Worm (Caenorhabditis elegans): Measurements from ENCODE around the gene C12D8.13.

DNA sequence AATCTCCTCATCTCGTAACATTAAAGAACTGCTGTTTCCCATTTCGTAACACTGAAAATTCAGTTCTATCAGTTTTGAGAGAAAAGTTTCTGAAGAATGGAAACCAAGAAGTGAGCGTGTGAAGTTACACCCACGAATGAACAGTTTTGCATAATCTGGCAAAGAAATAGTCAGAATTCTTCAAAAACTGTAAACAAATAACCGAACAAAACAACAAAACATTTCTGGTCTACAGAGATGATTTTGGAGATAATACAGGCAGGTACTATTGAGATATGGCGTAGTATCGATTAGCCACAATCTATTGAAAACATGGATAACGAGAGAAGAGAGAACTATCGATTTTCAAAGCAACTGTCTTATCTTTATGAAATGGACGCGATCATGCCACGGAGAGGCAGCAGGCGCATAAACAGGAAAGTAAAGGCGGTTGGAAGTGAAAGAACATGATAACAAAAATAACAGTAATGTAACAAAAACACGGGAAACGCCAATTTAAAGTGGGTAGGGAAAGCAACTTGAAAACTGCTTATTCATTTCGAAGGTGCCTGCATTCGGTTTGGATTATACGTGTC is 17.0 kb downstream of the C12D8.13 start, which contains the start of gene chpf-1:
- TF ChIP-seq T22C8.4 (GFP tag; IDR thresholded peaks at IDR 0.05) (no peak; the same call in 1 of the 2 replicates), tab-1 (GFP tag; IDR thresholded peaks at IDR 0.05) (no peak), ztf-29 (GFP tag; IDR thresholded peaks at IDR 0.05) (no peak), flt-1 (GFP tag; IDR thresholded peaks at IDR 0.05) (no peak), med-1 (GFP tag; optimal IDR thresholded peaks at IDR 0.05; ENCODE audit: insufficient read depth) (no peak), ref-1 (GFP tag; conservative IDR thresholded peaks at IDR 0.05) (no peak), cog-1 (tag; optimal IDR thresholded peaks at IDR 0.05) (no peak)
